Worm (Caenorhabditis elegans) whole organism, L4/young adult: Measurements from ENCODE around the gene BE0003N10.1.
"Not testable (repeated sequence)": the region's sequence is repeated elsewhere in the genome, so short reads cannot be mapped to it uniquely, and the experiment has no call there.

Source experiments
- W03F9.2 ChIP-seq: fragments of 150-350 bp; optimal IDR thresholded peaks from 2 replicates; lab custom pipeline; 2014; ENCODE audit warnings: missing biosample characterization, missing genetic modification characterization
- dao-5 ChIP-seq: sonication (generic microtip); optimal IDR thresholded peaks from 2 replicates; lab custom pipeline; 2016; ENCODE audit warnings: missing genotype, missing genetic modification characterization, moderate library complexity, missing compliant biosample characterization
- him-1 ChIP-seq: sonication (generic microtip); optimal IDR thresholded peaks from 2 replicates; lab custom pipeline; 2016; ENCODE audit warnings: missing genotype, missing genetic modification reagents, missing genetic modification characterization, missing compliant biosample characterization

- not testable (repeated sequence) for TF ChIP-seq him-1, dao-5, W03F9.2 (tag; lab: Kevin White, UChicago)
Observed at ce11 chrIII:1076383-1076782, 39.1 kb downstream of the BE0003N10.1 start, which contains the start of gene uaf-1.
